Worm (Caenorhabditis elegans): Measurements from ENCODE around the gene T20B3.14.

DNA sequence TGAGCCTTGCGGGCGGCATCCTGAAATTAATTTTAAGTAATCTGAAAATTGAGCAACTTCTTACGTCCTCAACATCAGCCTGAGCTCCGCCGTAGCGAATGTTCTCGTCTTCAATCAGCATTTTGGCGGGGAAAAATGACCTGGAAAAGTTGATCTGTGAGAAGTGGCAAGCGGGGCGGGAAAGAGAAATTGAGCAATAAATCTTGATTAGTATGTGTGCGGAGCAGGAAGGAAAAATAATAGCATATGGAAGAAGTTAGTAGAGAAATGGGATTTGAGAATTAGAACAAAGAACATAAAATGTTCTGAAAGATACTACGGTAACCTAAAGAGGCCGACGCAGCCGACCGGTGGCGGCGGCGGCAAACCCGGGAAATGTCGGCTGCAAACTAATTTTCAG lies 13.9 kb upstream of the T20B3.14 start, which contains the start of gene tni-3:
- TF ChIP-seq ztf-29 (GFP tag; IDR thresholded peaks at IDR 0.05), result no peak
- TF ChIP-seq cog-1 (tag; optimal IDR thresholded peaks at IDR 0.05), result no peak
- TF ChIP-seq flt-1 (GFP tag; IDR thresholded peaks at IDR 0.05), result no peak
